Worm (Caenorhabditis elegans) whole organism, L3 larva: ENCODE data around the gene T13C2.7.

Experiments
- R02D3.7 ChIP-seq: fragments of 150-350 bp; optimal IDR thresholded peaks from 2 replicates; lab custom pipeline; 2014; ENCODE audit warnings: missing biosample characterization, missing genetic modification characterization
- ZK546.5 ChIP-seq: sonication (generic microtip); optimal IDR thresholded peaks from 2 replicates; lab custom pipeline; 2017; ENCODE audit warnings: missing biosample characterization, missing genetic modification characterization
- ama-1 ChIP-seq: fragments of 150-350 bp; optimal IDR thresholded peaks from 2 replicates; lab custom pipeline; 2018
- ceh-9 ChIP-seq: sonication (generic microtip); optimal IDR thresholded peaks from 2 replicates; lab custom pipeline; 2018; ENCODE audit warnings: missing biosample characterization, missing genetic modification characterization
- daf-12 ChIP-seq: fragments of 150-350 bp; optimal IDR thresholded peaks from 2 replicates; lab custom pipeline; 2014; ENCODE audit warnings: missing biosample characterization, missing genetic modification reagents, missing genetic modification characterization
- egl-27 ChIP-seq: sonication (generic microtip); optimal IDR thresholded peaks from 4 replicates; lab custom pipeline; 2017; ENCODE audit warnings: missing biosample characterization, missing genetic modification reagents, missing genetic modification characterization
- egl-5 ChIP-seq: fragments of 150-350 bp; optimal IDR thresholded peaks from 2 replicates; lab custom pipeline; 2017; ENCODE audit warnings: missing biosample characterization, missing genetic modification reagents, missing genetic modification characterization, inconsistent platforms
- elt-1 ChIP-seq: fragments of 150-350 bp; optimal IDR thresholded peaks from 2 replicates; lab custom pipeline; 2014; ENCODE audit warnings: missing biosample characterization, missing genetic modification characterization
- elt-2 ChIP-seq: sonication (generic microtip); optimal IDR thresholded peaks from 2 replicates; lab custom pipeline; 2016; ENCODE audit warnings: missing genetic modification reagents, mild to moderate bottlenecking, missing genetic modification characterization, missing compliant biosample characterization
- elt-3 ChIP-seq, 3 experiments: fragments of 150-350 bp in 1 of 3; sonication (generic microtip) in 2 of 3; optimal IDR thresholded peaks; 2 replicates in 2 of 3; 4 replicates in 1 of 3; lab custom pipeline; 2014 to 2017; ENCODE audit warnings: missing biosample characterization in 3 of 3, missing genetic modification characterization in 3 of 3
- eor-1 ChIP-seq, 2 experiments: fragments of 150-350 bp; optimal IDR thresholded peaks; 2 replicates each; lab custom pipeline; 2014 to 2018; ENCODE audit warnings: missing biosample characterization in 2 of 2, missing genetic modification characterization in 2 of 2
- fkh-2 ChIP-seq: fragments of 150-350 bp; optimal IDR thresholded peaks from 2 replicates; lab custom pipeline; 2014; ENCODE audit warnings: missing biosample characterization, missing genetic modification reagents, missing genetic modification characterization
- fos-1 ChIP-seq: fragments of 150-350 bp; optimal IDR thresholded peaks from 2 replicates; lab custom pipeline; 2014; ENCODE audit warnings: missing biosample characterization, missing genetic modification characterization
- jun-1 ChIP-seq: fragments of 150-350 bp; optimal IDR thresholded peaks from 2 replicates; lab custom pipeline; 2014; ENCODE audit warnings: missing biosample characterization, missing genetic modification reagents, missing genetic modification characterization
- lin-15B ChIP-seq: fragments of 150-350 bp; optimal IDR thresholded peaks from 2 replicates; lab custom pipeline; 2014; ENCODE audit warnings: missing biosample characterization, missing genetic modification characterization
- lin-39 ChIP-seq: fragments of 150-350 bp; optimal IDR thresholded peaks from 2 replicates; lab custom pipeline; 2018; ENCODE audit warnings: missing biosample characterization, missing genetic modification reagents, missing genetic modification characterization
- lsy-12 ChIP-seq: sonication (generic microtip); optimal IDR thresholded peaks from 2 replicates; lab custom pipeline; 2016; ENCODE audit warnings: mild to moderate bottlenecking, missing genetic modification characterization, missing compliant biosample characterization
- mdl-1 ChIP-seq: fragments of 150-350 bp; optimal IDR thresholded peaks from 2 replicates; lab custom pipeline; 2014; ENCODE audit warnings: missing biosample characterization, missing genetic modification characterization
- mml-1 ChIP-seq: fragments of 150-350 bp; sonication (generic microtip); optimal IDR thresholded peaks from 3 replicates; lab custom pipeline; 2014; ENCODE audit warnings: missing biosample characterization, missing genetic modification characterization
- nfya-1 ChIP-seq: sonication (generic microtip); optimal IDR thresholded peaks from 2 replicates; lab custom pipeline; 2017; ENCODE audit warnings: missing genetic modification characterization, mild to moderate bottlenecking, missing compliant biosample characterization, antibody characterized with exemption, moderate library complexity; ENCODE audit not compliant: insufficient read depth
- nhr-11 ChIP-seq: fragments of 150-350 bp; optimal IDR thresholded peaks from 2 replicates; lab custom pipeline; 2014; ENCODE audit warnings: missing biosample characterization, missing genetic modification characterization
- nhr-12 ChIP-seq: fragments of 150-350 bp; optimal IDR thresholded peaks from 2 replicates; lab custom pipeline; 2014; ENCODE audit warnings: missing biosample characterization, missing genetic modification characterization
- nhr-23 ChIP-seq: fragments of 150-350 bp; optimal IDR thresholded peaks from 2 replicates; lab custom pipeline; 2014; ENCODE audit warnings: missing biosample characterization, missing genetic modification reagents, missing genetic modification characterization
- nhr-237 ChIP-seq: fragments of 150-350 bp; optimal IDR thresholded peaks from 2 replicates; lab custom pipeline; 2014; ENCODE audit warnings: missing biosample characterization, missing genetic modification characterization
- nhr-25 ChIP-seq: sonication (generic microtip); optimal IDR thresholded peaks from 2 replicates; lab custom pipeline; 2017; ENCODE audit warnings: missing biosample characterization, missing genetic modification characterization
- nhr-28 ChIP-seq: fragments of 150-350 bp; optimal IDR thresholded peaks from 2 replicates; lab custom pipeline; 2014; ENCODE audit warnings: missing biosample characterization, missing genetic modification characterization
- nhr-43 ChIP-seq: sonication (generic microtip); optimal IDR thresholded peaks from 2 replicates; lab custom pipeline; 2016; ENCODE audit warnings: mild to moderate bottlenecking, missing genetic modification characterization, missing compliant biosample characterization; ENCODE audit not compliant: poor library complexity, severe bottlenecking
- nhr-67 ChIP-seq: fragments of 150-350 bp; optimal IDR thresholded peaks from 2 replicates; lab custom pipeline; 2014; ENCODE audit warnings: missing biosample characterization, missing genetic modification characterization
- nhr-76 ChIP-seq: fragments of 150-350 bp; sonication (generic microtip); optimal IDR thresholded peaks from 5 replicates; lab custom pipeline; 2014; ENCODE audit warnings: missing biosample characterization, missing genetic modification characterization
- pha-4 ChIP-seq: fragments of 150-350 bp; optimal IDR thresholded peaks from 2 replicates; lab custom pipeline; 2014; ENCODE audit warnings: missing biosample characterization, missing genetic modification reagents, missing genetic modification characterization
- pqm-1 ChIP-seq: fragments of 150-350 bp; optimal IDR thresholded peaks from 2 replicates; lab custom pipeline; 2017; ENCODE audit warnings: missing biosample characterization, missing genetic modification characterization, inconsistent platforms
- sea-2 ChIP-seq: fragments of 150-350 bp; sonication (generic microtip); optimal IDR thresholded peaks from 4 replicates; lab custom pipeline; 2014; ENCODE audit warnings: missing biosample characterization, missing genetic modification reagents, missing genetic modification characterization
- snpc-4 ChIP-seq: fragments of 150-350 bp; optimal IDR thresholded peaks from 2 replicates; lab custom pipeline; 2014; ENCODE audit warnings: missing biosample characterization, missing genetic modification characterization
- tbx-2 ChIP-seq: sonication (generic microtip); optimal IDR thresholded peaks from 2 replicates; lab custom pipeline; 2016; ENCODE audit warnings: mild to moderate bottlenecking, missing genetic modification characterization, missing compliant biosample characterization
- unc-39 ChIP-seq: sonication (generic microtip); optimal IDR thresholded peaks from 4 replicates; lab custom pipeline; 2017; ENCODE audit warnings: missing biosample characterization, missing genetic modification characterization
- zag-1 ChIP-seq: fragments of 150-350 bp; optimal IDR thresholded peaks from 2 replicates; lab custom pipeline; 2014; ENCODE audit warnings: missing biosample characterization, missing genetic modification characterization
- ztf-11 ChIP-seq: fragments of 150-350 bp; optimal IDR thresholded peaks from 2 replicates; lab custom pipeline; 2014; ENCODE audit warnings: missing biosample characterization, missing genetic modification characterization
- ztf-4 ChIP-seq: fragments of 150-350 bp; optimal IDR thresholded peaks from 2 replicates; lab custom pipeline; 2014; ENCODE audit warnings: missing biosample characterization, missing genetic modification characterization

The T13C2.7 gene

DNA sequence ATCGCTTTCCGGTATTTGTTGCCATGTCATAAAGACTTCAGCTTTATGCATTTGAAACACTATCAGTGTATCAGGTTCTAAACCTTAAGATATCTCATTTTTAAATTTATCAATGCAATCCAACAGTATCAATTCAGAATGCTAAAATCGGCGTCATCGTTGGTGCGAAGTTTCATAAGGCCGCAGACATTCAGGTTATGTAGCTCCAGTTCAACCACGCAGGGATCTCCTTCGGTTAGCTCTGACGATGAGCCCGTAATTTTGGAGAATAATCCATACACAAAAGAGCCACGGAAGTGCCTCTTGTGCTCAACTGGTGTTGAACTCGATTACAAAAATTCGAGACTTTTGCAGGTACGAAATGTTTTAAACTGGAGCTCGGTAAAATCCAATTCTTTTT, 43.1 kb upstream of the T13C2.7 start, which contains the start of gene mrps-18.C:
Gene mrps-18.C, plus strand, starts transcription at position 138 of the 400 bp plus-strand sequence.
- TF ChIP-seq nhr-12 (tag; lab: Kevin White, UChicago) (no peak), nhr-23 (tag; lab: Kevin White, UChicago) (no peak), jun-1 (no peak), elt-3 (tag; optimal IDR thresholded peaks at IDR 0.05; lab: Kevin White, UChicago) (no peak), egl-27 (tag; lab: Kevin White, UChicago) (no peak), fos-1 (tag; lab: Kevin White, UChicago) (no peak), daf-12 (tag; lab: Kevin White, UChicago) (no peak), nhr-28 (tag; lab: Kevin White, UChicago) (no peak), nhr-25 (tag; lab: Kevin White, UChicago) (no peak), R02D3.7 (tag; lab: Kevin White, UChicago) (no peak), ztf-11 (no peak), nhr-237 (tag; lab: Kevin White, UChicago) (no peak)

DNA sequence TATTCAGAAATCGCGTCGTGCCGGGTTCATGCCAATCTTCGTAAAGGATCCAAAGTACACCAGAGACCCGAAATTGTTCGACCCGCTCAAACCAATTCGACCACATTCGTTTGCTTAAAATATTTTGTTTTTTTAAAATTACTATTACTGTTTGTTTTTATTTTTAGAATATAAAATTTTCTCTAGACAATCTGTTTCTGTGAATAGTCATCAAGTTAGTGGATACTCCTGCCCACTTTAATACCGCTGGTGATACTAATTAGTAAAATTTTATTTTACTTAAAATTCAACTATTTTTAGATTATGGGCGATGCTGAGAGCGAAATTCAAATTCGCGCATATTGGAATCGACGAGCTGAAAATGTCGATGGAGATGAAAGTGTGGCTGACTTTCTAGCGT, 42.6 kb upstream of the T13C2.7 start, which contains the start of gene T14B4.1:
Gene T14B4.1, plus strand, starts transcription at position 301 of the 400 bp plus-strand sequence.
- TF ChIP-seq nhr-23 (tag; lab: Kevin White, UChicago) (no peak), tbx-2 (tag; lab: Kevin White, UChicago) (no peak), nhr-11 (tag; lab: Kevin White, UChicago) (no peak), pha-4 (no peak), nhr-12 (tag; lab: Kevin White, UChicago) (no peak), ztf-4 (tag; lab: Kevin White, UChicago) (no peak), R02D3.7 (tag; lab: Kevin White, UChicago) (no peak), eor-1 (tag; optimal IDR thresholded peaks at IDR 0.05; lab: Kevin White, UChicago) (no peak), nfya-1 (tag; lab: Kevin White, UChicago) (no peak), ceh-9 (tag; lab: Kevin White, UChicago) (no peak), snpc-4 (tag; lab: Kevin White, UChicago) (no peak), zag-1 (no peak), lin-39 (tag; lab: Kevin White, UChicago) (no peak), fkh-2 (tag; lab: Kevin White, UChicago) (no peak), lsy-12 (no peak), sea-2 (no peak), mml-1 (tag; lab: Kevin White, UChicago) (no peak), ama-1 (no peak)

DNA sequence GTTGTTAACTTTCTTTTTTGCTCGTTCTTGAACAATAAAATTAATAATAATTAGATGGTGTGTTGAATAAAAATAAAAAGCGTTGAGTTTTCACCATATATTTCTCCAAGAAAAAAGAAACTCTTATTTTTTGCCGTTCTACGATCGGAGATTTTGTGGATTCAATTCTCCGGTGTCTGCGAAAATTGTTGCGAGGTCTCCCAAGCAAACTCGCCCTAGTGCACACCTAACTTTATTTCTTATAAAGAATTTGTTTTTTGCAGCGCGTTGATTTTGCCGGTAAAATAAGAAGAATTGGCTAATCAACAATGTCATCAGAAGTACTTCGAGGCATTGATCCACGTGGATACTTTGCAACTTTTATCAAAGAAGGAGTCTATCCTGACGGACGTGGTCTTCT, 37.8 kb upstream of the T13C2.7 start, which contains the start of gene exos-8:
Gene exos-8, plus strand, starts transcription at position 264 of the 400 bp plus-strand sequence.
- no peak for TF ChIP-seq sea-2
- TF ChIP-seq lin-15B, result peak; percentile 83
- TF ChIP-seq egl-5 (tag; lab: Kevin White, UChicago), result peak; percentile 61
- peak; percentile 50 for TF ChIP-seq nhr-23 (tag; lab: Kevin White, UChicago)
- peak; percentile 12 for TF ChIP-seq R02D3.7 (tag; lab: Kevin White, UChicago)
- peak; percentile 40 for TF ChIP-seq nhr-25 (tag; lab: Kevin White, UChicago)
- no peak for TF ChIP-seq nhr-11 (tag; lab: Kevin White, UChicago)
- TF ChIP-seq ztf-11, result no peak
- peak; percentile 49 for TF ChIP-seq pqm-1
- TF ChIP-seq ZK546.5 (tag; lab: Kevin White, UChicago), result no peak
- TF ChIP-seq nhr-12 (tag; lab: Kevin White, UChicago), result no peak
- no peak for TF ChIP-seq nhr-76
- TF ChIP-seq nfya-1 (tag; lab: Kevin White, UChicago), result peak; percentile 65
- no peak for TF ChIP-seq mdl-1 (tag; lab: Kevin White, UChicago)
- no peak for TF ChIP-seq elt-1 (tag; lab: Kevin White, UChicago)
- TF ChIP-seq fos-1 (tag; lab: Kevin White, UChicago), result no peak
- no peak for TF ChIP-seq lin-39 (tag; lab: Kevin White, UChicago)
- no peak for TF ChIP-seq jun-1
- peak; percentile 80 for TF ChIP-seq pha-4
- TF ChIP-seq nhr-43 (tag; lab: Kevin White, UChicago), result peak; percentile 54
- TF ChIP-seq tbx-2 (tag; lab: Kevin White, UChicago), result no peak
- TF ChIP-seq nhr-67, result no peak
- TF ChIP-seq elt-2 (tag; lab: Kevin White, UChicago), result peak; percentile 37
- no peak for TF ChIP-seq unc-39 (tag; lab: Kevin White, UChicago)
